Worm (Caenorhabditis elegans) whole organism, mixed stage, embryonic: ENCODE results near the gene sipa-1.

Experiments used
- ces-1 ChIP-seq: fragments of 150-350 bp; optimal IDR thresholded peaks from 2 replicates; lab custom pipeline; 2014; ENCODE audit warnings: missing biosample characterization, missing genetic modification reagents, missing genetic modification characterization
- lin-13 ChIP-seq: fragments of 150-350 bp; optimal IDR thresholded peaks from 2 replicates; lab custom pipeline; 2014; ENCODE audit warnings: missing biosample characterization, missing genetic modification characterization
- nhr-12 ChIP-seq: fragments of 150-350 bp; optimal IDR thresholded peaks from 2 replicates; lab custom pipeline; 2014; ENCODE audit warnings: missing biosample characterization, missing genetic modification characterization
- nhr-2 ChIP-seq: fragments of 150-350 bp; optimal IDR thresholded peaks from 2 replicates; lab custom pipeline; 2014; ENCODE audit warnings: missing biosample characterization, missing genetic modification characterization
- nhr-28 ChIP-seq: fragments of 150-350 bp; optimal IDR thresholded peaks from 2 replicates; lab custom pipeline; 2014; ENCODE audit warnings: missing biosample characterization, missing genetic modification characterization
- pha-4 ChIP-seq: fragments of 150-350 bp; optimal IDR thresholded peaks from 2 replicates; lab custom pipeline; 2018; ENCODE audit warnings: missing biosample characterization, missing genetic modification reagents, missing genetic modification characterization
- unc-39 ChIP-seq: fragments of 150-350 bp; optimal IDR thresholded peaks from 2 replicates; lab custom pipeline; 2014; ENCODE audit warnings: missing biosample characterization, missing genetic modification characterization
- ztf-11 ChIP-seq: fragments of 150-350 bp; optimal IDR thresholded peaks from 2 replicates; lab custom pipeline; 2014; ENCODE audit warnings: missing biosample characterization, missing genetic modification characterization

DNA sequence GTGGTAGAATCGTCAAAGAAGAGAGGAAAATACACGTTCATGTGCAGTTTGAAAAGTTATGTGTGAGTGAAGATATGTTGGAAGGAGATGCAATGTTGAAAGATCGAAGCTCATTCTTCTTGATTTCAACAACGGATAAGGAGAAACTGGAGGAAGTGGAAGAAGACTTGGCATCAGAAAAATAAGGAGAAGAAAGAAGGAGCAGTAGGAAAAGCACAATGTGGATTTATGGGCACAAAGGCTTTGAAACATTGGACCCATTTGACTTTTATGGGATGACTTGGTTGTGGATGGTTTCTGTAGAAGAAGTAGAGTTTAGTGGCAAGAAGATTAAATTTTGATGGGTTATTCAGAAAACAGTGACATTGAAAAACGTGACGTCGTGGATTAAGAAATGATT, 17.0 kb downstream of the sipa-1 start:
- no peak for TF ChIP-seq ces-1
- TF ChIP-seq nhr-12 (tag; lab: Kevin White, UChicago), result no peak
- no peak for TF ChIP-seq ztf-11 (tag; lab: Kevin White, UChicago)
- TF ChIP-seq nhr-28, result no peak
- TF ChIP-seq nhr-2 (tag; lab: Kevin White, UChicago), result no peak
- TF ChIP-seq unc-39, result no peak
- no peak for TF ChIP-seq lin-13 (tag; lab: Kevin White, UChicago)
- no peak for TF ChIP-seq pha-4
